Fruit fly (Drosophila melanogaster) whole organism, wandering third instar larva: Measurements from ENCODE around the gene PolZ2.

Experiments used
- Abd-B ChIP-seq: fragments of >200 bp; optimal IDR thresholded peaks from 2 replicates; lab custom pipeline; 2017; ENCODE audit warnings: missing biosample characterization, missing genetic modification characterization
- CG32264 ChIP-seq: fragments of 200-800 bp; sonication (Bioruptor generic); optimal IDR thresholded peaks from 2 replicates; lab custom pipeline; 2016; ENCODE audit warnings: missing biosample characterization, missing genetic modification characterization
- CG9705 ChIP-seq: fragments of 200-800 bp; sonication (Bioruptor generic); optimal IDR thresholded peaks from 2 replicates; lab custom pipeline; 2018; ENCODE audit warnings: missing biosample characterization, mild to moderate bottlenecking, missing genetic modification characterization
- Dif ChIP-seq: fragments of 200-275, 200-300 bp; sonication (Bioruptor generic); optimal IDR thresholded peaks from 2 replicates; lab custom pipeline; 2018; ENCODE audit warnings: missing biosample characterization, missing genetic modification characterization; ENCODE audit not compliant: partially characterized antibody
- GATAd ChIP-seq: sonication (Bioruptor generic); optimal IDR thresholded peaks from 2 replicates; lab custom pipeline; 2016; ENCODE audit warnings: missing biosample characterization, missing genetic modification characterization
- HLH106 ChIP-seq: fragments of 200-800 bp; optimal IDR thresholded peaks from 3 replicates; lab custom pipeline; 2019; ENCODE audit warnings: missing biosample characterization, mild to moderate bottlenecking, missing genetic modification characterization, moderate library complexity
- Hnf4 ChIP-seq: fragments of 200-800 bp; sonication (Bioruptor generic); optimal IDR thresholded peaks from 2 replicates; lab custom pipeline; 2016; ENCODE audit warnings: missing biosample characterization, mild to moderate bottlenecking, missing genetic modification characterization
- Hr78 ChIP-seq: fragments of >200 bp; optimal IDR thresholded peaks from 2 replicates; lab custom pipeline; 2017; ENCODE audit warnings: missing biosample characterization, missing genetic modification characterization
- Jra ChIP-seq: sonication (Bioruptor generic); optimal IDR thresholded peaks from 2 replicates; lab custom pipeline; 2016; ENCODE audit warnings: missing biosample characterization, missing genetic modification characterization
- Mio ChIP-seq: sonication (Bioruptor generic); optimal IDR thresholded peaks from 2 replicates; lab custom pipeline; 2016; ENCODE audit warnings: missing biosample characterization, missing genetic modification characterization
- Myc ChIP-seq: fragments of >200 bp; optimal IDR thresholded peaks from 2 replicates; lab custom pipeline; 2017
- N ChIP-seq: fragments of >200 bp; optimal IDR thresholded peaks from 2 replicates; lab custom pipeline; 2018; ENCODE audit warnings: missing biosample characterization, missing external identifiers, missing genetic modification characterization
- Rel ChIP-seq, 2 experiments: fragments of 200-800 bp; sonication (Bioruptor generic) in 1 of 2; optimal IDR thresholded peaks; 2 replicates in 1 of 2; 3 replicates in 1 of 2; lab custom pipeline; 2016 to 2019; ENCODE audit warnings: mild to moderate bottlenecking in 2 of 2, missing biosample characterization in 2 of 2, missing genetic modification characterization in 2 of 2, moderate library complexity in 1 of 2
- Sp1 ChIP-seq: fragments of 200-800 bp; sonication (Bioruptor generic); optimal IDR thresholded peaks from 3 replicates; lab custom pipeline; 2019; ENCODE audit warnings: missing biosample characterization, mild to moderate bottlenecking, missing genetic modification characterization, moderate library complexity
- br ChIP-seq: fragments of 200-800 bp; sonication (Bioruptor generic); optimal IDR thresholded peaks from 2 replicates; lab custom pipeline; 2016; ENCODE audit warnings: missing biosample characterization, missing genetic modification characterization
- brk ChIP-seq: fragments of 200-800 bp; sonication (Bioruptor generic); optimal IDR thresholded peaks from 2 replicates; lab custom pipeline; 2016; ENCODE audit warnings: missing biosample characterization, mild to moderate bottlenecking, missing genetic modification characterization
- dl ChIP-seq, 2 experiments: fragments of 175-275, 200-275 bp in 1 of 2; fragments of 200-275 bp in 1 of 2; sonication (Bioruptor generic); optimal IDR thresholded peaks; lab custom pipeline; 2018; ENCODE audit warnings: mild to moderate bottlenecking in 2 of 2, missing biosample characterization in 2 of 2, missing genetic modification characterization in 2 of 2, moderate library complexity in 2 of 2; ENCODE audit not compliant: partially characterized antibody in 2 of 2, insufficient read depth in 1 of 2
- dmrt93B ChIP-seq: fragments of 200-800 bp; sonication (Bioruptor generic); optimal IDR thresholded peaks from 2 replicates; lab custom pipeline; 2018; ENCODE audit warnings: missing biosample characterization, mild to moderate bottlenecking, missing genetic modification characterization
- dsf ChIP-seq: sonication (Bioruptor generic); optimal IDR thresholded peaks from 2 replicates; lab custom pipeline; 2016; ENCODE audit warnings: missing biosample characterization, missing genetic modification characterization, borderline replicate concordance
- foxo ChIP-seq, 2 experiments: fragments of 200-800 bp; sonication (Bioruptor generic); optimal IDR thresholded peaks; 2 replicates in 1 of 2; 3 replicates in 1 of 2; lab custom pipeline; 2016 to 2017; ENCODE audit warnings: missing biosample characterization in 2 of 2, missing genetic modification characterization in 2 of 2
- fru ChIP-seq: fragments of 200-800 bp; sonication (Bioruptor generic); optimal IDR thresholded peaks from 3 replicates; lab custom pipeline; 2016; ENCODE audit warnings: missing biosample characterization, mild to moderate bottlenecking, missing genetic modification characterization
- h ChIP-seq: fragments of 200-800 bp; sonication (Bioruptor generic); optimal IDR thresholded peaks from 3 replicates; lab custom pipeline; 2016; ENCODE audit warnings: missing biosample characterization, mild to moderate bottlenecking, missing genetic modification characterization
- jim ChIP-seq: fragments of 175-275, 200-325 bp; sonication (Bioruptor generic); optimal IDR thresholded peaks from 2 replicates; lab custom pipeline; 2016; ENCODE audit warnings: missing biosample characterization, mild to moderate bottlenecking, missing genetic modification characterization
- rgr ChIP-seq: fragments of 200-800 bp; sonication (Bioruptor generic); optimal IDR thresholded peaks from 3 replicates; lab custom pipeline; 2016; ENCODE audit warnings: missing biosample characterization, mild to moderate bottlenecking, missing genetic modification characterization
- sage ChIP-seq: fragments of 200-800 bp; sonication (Bioruptor generic); optimal IDR thresholded peaks from 2 replicates; lab custom pipeline; 2016; ENCODE audit warnings: missing biosample characterization, mild to moderate bottlenecking, missing genetic modification characterization
- usp ChIP-seq: fragments of >200 bp; optimal IDR thresholded peaks from 2 replicates; lab custom pipeline; 2017; ENCODE audit warnings: missing biosample characterization, missing genetic modification characterization
- woc ChIP-seq: sonication (Bioruptor generic); optimal IDR thresholded peaks from 2 replicates; lab custom pipeline; 2016; ENCODE audit warnings: missing biosample characterization, mild to moderate bottlenecking, missing genetic modification characterization

PolZ2 gene

dm6 chr3R:5570635-5571436, 17.8 kb upstream of the PolZ2 start, which contains the start of gene CRMP:
Gene CRMP (plus strand): TSS chr3R:5571108.
- TF ChIP-seq Rel (GFP tag; optimal IDR thresholded peaks at IDR 0.05; lab: Kevin White, UChicago), result no peak
- TF ChIP-seq Rel (tag; optimal IDR thresholded peaks at IDR 0.05; lab: Kevin White, UChicago), result no peak
- TF ChIP-seq foxo (GFP tag; optimal IDR thresholded peaks at IDR 0.05; lab: Kevin White, UChicago), result peak in 1 of 2 experiments; percentile 11

- no peak for TF ChIP-seq Jra (GFP tag; lab: Kevin White, UChicago)
- TF ChIP-seq GATAd, result no peak
- TF ChIP-seq foxo (GFP tag; optimal IDR thresholded peaks at IDR 0.05; lab: Kevin White, UChicago), result no peak
- TF ChIP-seq HLH106 (tag; lab: Kevin White, UChicago), result no peak
- TF ChIP-seq br (GFP tag; lab: Kevin White, UChicago), result no peak
- no peak for TF ChIP-seq Hnf4 (GFP tag; lab: Kevin White, UChicago)
- no peak for TF ChIP-seq jim (GFP tag; lab: Kevin White, UChicago)
- no peak for TF ChIP-seq Abd-B (GFP tag; lab: Kevin White, UChicago)
- no peak for TF ChIP-seq h (GFP tag; lab: Kevin White, UChicago)
- TF ChIP-seq Dif (GFP tag; lab: Kevin White, UChicago), result no peak
Observed at dm6 chr3R:5571437-5571750, 17.3 kb upstream of the PolZ2 start.

- TF ChIP-seq Myc (lab: Kevin White, UChicago) (no peak), sage (GFP tag; lab: Kevin White, UChicago) (no peak), Rel (GFP tag; optimal IDR thresholded peaks at IDR 0.05; lab: Kevin White, UChicago) (no peak), Rel (tag; optimal IDR thresholded peaks at IDR 0.05; lab: Kevin White, UChicago) (peak; percentile 28), Hr78 (GFP tag; lab: Kevin White, UChicago) (no peak)
Observed at dm6 chr3R:5571756-5572155, 16.9 kb upstream of the PolZ2 start.

- TF ChIP-seq Hr78 (GFP tag; lab: Kevin White, UChicago) (no peak), woc (peak; percentile 20), rgr (GFP tag; lab: Kevin White, UChicago) (no peak), fru (peak; percentile 2), Abd-B (GFP tag; lab: Kevin White, UChicago) (no peak), Jra (GFP tag; lab: Kevin White, UChicago) (no peak), HLH106 (tag; lab: Kevin White, UChicago) (peak; percentile 30), CG9705 (no peak), dsf (GFP tag; lab: Kevin White, UChicago) (no peak), brk (GFP tag; lab: Kevin White, UChicago) (no peak), CG32264 (GFP tag; lab: Kevin White, UChicago) (no peak), foxo (GFP tag; optimal IDR thresholded peaks at IDR 0.05; lab: Kevin White, UChicago) (peak in 1 of 2 experiments; percentile 26), usp (no peak), Sp1 (peak; percentile 37), dl (GFP tag; optimal IDR thresholded peaks at IDR 0.05; lab: Kevin White, UChicago; ENCODE audit: insufficient read depth in 1 of 2, partially characterized antibody in 2 of 2) (no peak), N (GFP tag; lab: Kevin White, UChicago) (no peak)
Observed at dm6 chr3R:5572900-5573665, 15.6 kb upstream of the PolZ2 start.

- TF ChIP-seq Mio (GFP tag; lab: Kevin White, UChicago), result no peak
- TF ChIP-seq br (GFP tag; lab: Kevin White, UChicago), result peak; percentile 4
- TF ChIP-seq dmrt93B (GFP tag; lab: Kevin White, UChicago), result no peak
Observed at dm6 chr3R:5573883-5574282, 14.8 kb upstream of the PolZ2 start.
